Worm (Caenorhabditis elegans): ENCODE results near the gene ceh-62.

DNA sequence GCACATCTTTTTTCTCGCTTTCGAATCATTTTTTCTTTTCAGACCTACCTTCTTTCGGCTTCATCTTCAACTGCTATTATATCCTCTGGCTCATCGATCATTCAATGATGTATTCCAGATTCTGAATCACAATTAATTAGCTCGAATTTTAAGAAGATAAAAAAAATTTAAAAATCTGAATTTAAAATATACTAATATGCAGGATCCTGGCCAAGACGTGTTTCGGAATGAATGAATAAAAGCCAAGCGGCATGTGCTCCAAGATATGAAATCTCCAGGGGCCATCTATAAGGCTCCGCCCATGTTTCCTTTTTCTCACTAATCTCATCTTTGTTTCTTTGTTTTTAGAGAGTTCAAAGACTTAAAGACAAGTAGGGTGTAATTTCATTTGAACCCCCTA, 27.5 kb upstream of the ceh-62 start, which contains the start of gene mpz-1:
- no peak for TF ChIP-seq Y79H2A.3 (GFP tag; conservative IDR thresholded peaks at IDR 0.05)
- no peak for TF ChIP-seq fkh-3 (tag; optimal IDR thresholded peaks at IDR 0.05)
- TF ChIP-seq Y53G8AR.9 (GFP tag; conservative IDR thresholded peaks at IDR 0.05) = no peak
- no peak for TF ChIP-seq ztf-3 (GFP tag; optimal IDR thresholded peaks at IDR 0.05)
- no peak for TF ChIP-seq ceh-40 (GFP tag; IDR thresholded peaks at IDR 0.05)
- no peak for TF ChIP-seq nhr-120 (GFP tag; IDR thresholded peaks at IDR 0.05)
- no peak for TF ChIP-seq mel-28 (tag; optimal IDR thresholded peaks at IDR 0.05; ENCODE audit: borderline replicate concordance)
- TF ChIP-seq lin-54 (GFP tag; optimal IDR thresholded peaks at IDR 0.05) = no peak
- no peak for TF ChIP-seq ceh-79 (tag; optimal IDR thresholded peaks at IDR 0.05)
